Worm (Caenorhabditis elegans): ENCODE data around the gene Y54G2A.44.

DNA sequence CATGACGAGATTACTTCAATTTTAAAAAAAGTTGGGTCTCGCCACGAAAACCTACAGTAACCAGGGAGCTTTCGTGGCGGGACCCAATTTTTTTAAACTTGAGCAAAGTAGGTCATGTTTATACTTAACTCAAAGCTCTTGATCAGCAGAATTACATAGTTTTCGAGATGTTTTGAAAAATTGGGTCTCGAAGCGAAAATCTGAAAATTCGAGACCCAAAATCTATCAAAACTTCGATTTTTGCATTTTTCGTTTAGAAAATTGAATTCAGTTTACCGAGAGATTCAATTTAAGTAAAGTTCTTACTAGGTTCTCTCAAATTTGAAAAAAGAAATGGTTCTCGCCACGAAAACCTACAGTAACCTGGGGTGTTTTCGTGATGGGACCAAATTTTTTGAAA lies 31.6 kb upstream of the Y54G2A.44 start:
- no peak for TF ChIP-seq F13C5.2 (tag; optimal IDR thresholded peaks at IDR 0.05)
- no peak for TF ChIP-seq ama-1 (optimal IDR thresholded peaks at IDR 0.05)
- no peak for TF ChIP-seq B0310.2 (tag; optimal IDR thresholded peaks at IDR 0.05)
- TF ChIP-seq tra-4 (tag; optimal IDR thresholded peaks at IDR 0.05) = no peak
- no peak for TF ChIP-seq sea-1 (GFP tag; conservative IDR thresholded peaks at IDR 0.05)
- no peak for TF ChIP-seq hmbx-1 (tag; optimal IDR thresholded peaks at IDR 0.05)
- TF ChIP-seq tbx-37 (GFP tag; conservative IDR thresholded peaks at IDR 0.05) = no peak
- TF ChIP-seq ets-7 (tag; optimal IDR thresholded peaks at IDR 0.05) = no peak
- TF ChIP-seq flt-1 (GFP tag; IDR thresholded peaks at IDR 0.05) = no peak
- TF ChIP-seq tbx-11 (GFP tag; IDR thresholded peaks at IDR 0.05) = no peak
- TF ChIP-seq hnd-1 (tag; optimal IDR thresholded peaks at IDR 0.05) = no peak
- no peak for TF ChIP-seq hmg-4 (GFP tag; optimal IDR thresholded peaks at IDR 0.05)
- no peak for TF ChIP-seq pes-1 (GFP tag; IDR thresholded peaks at IDR 0.05)
- TF ChIP-seq ceh-13 (GFP tag; optimal IDR thresholded peaks at IDR 0.05) = no peak

All from whole organism, early embryonic.